Worm (Caenorhabditis elegans): ENCODE results near the gene VZK822L.2.

Gene VZK822L.2

DNA sequence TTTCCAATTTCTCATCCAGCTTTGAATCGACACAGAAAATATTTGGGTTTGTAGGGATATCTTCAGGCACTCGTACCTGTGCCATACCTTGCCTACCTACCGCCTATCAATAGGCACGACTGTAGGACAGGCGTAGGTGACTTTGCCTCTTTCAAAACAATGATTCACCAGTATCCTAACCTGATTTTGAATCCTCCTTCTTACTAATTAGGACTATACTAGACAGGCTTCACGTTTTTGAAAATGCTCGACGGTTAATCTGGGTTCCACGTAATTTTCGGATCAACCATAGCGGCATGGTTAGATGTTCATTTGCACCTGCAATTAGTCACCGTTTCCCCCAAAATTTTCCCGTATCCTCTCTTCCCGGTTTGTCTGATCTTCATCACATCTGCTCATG, 43.4 kb upstream of the VZK822L.2 start:
- peak; percentile 41 for TF ChIP-seq ceh-43 (GFP tag; optimal IDR thresholded peaks at IDR 0.05)
- no peak for TF ChIP-seq nhr-28 (tag; optimal IDR thresholded peaks at IDR 0.05)
- no peak for TF ChIP-seq hlh-1 (tag; optimal IDR thresholded peaks at IDR 0.05)

DNA sequence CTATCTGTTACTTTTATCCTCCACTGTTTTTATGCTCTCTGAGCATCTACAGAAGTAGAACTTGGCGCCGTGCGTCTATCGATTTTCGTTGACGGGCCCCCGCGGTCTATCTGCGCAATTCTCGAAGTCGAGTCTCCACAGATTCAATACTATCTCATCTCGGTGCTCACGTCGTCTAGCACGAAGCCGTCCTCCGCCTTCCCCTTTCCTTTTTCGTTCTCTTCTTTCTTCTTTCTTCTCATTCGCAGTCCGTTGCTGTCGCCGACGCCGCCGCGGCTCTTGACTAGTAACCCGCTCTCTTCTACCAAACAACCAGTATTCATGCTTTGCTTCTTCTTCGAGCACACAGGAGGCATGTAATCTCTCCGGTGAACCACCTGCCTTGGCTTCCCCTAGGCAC, 40.7 kb upstream of the VZK822L.2 start:
- no peak for TF ChIP-seq lsy-2 (tag; optimal IDR thresholded peaks at IDR 0.05)
- no peak for TF ChIP-seq unc-120 (tag; optimal IDR thresholded peaks at IDR 0.05; ENCODE audit: poor library complexity, severe bottlenecking)
- TF ChIP-seq ces-1 (GFP tag; optimal IDR thresholded peaks at IDR 0.05): peak; percentile 42
- peak; percentile 4 for TF ChIP-seq mep-1 (tag; optimal IDR thresholded peaks at IDR 0.05)
- TF ChIP-seq ham-2 (GFP tag; optimal IDR thresholded peaks at IDR 0.05): no peak
- TF ChIP-seq ceh-43 (GFP tag; optimal IDR thresholded peaks at IDR 0.05): no peak
- no peak for TF ChIP-seq lin-13 (tag; optimal IDR thresholded peaks at IDR 0.05)
- peak; percentile 47 for TF ChIP-seq cnd-1 (tag; optimal IDR thresholded peaks at IDR 0.05)
- no peak for TF ChIP-seq zip-8 (tag; optimal IDR thresholded peaks at IDR 0.05)
- no peak for TF ChIP-seq mab-5 (tag; optimal IDR thresholded peaks at IDR 0.05)
- TF ChIP-seq lin-32 (GFP tag; optimal IDR thresholded peaks at IDR 0.05): peak; percentile 41

DNA sequence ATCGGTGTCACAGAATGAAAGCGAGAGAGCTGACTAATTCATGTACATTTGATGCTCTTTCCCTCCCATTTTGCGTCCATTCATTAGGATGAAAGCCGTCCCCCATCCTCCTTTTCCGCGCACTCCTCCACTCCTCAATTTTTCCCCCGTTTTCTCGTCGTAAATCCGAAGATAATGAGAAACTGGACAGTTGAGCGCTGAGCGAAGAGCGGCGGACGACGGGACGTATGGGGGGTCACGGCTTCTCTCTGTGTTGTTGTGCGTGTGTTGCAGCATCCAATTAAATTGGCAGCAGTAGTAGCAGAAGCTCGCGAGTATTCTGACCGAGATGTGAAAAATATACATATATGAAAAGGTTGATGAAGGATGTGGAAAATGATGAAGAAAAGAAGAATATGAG, 39.9 kb upstream of the VZK822L.2 start:
- TF ChIP-seq sptf-1 (tag; optimal IDR thresholded peaks at IDR 0.05) (peak; percentile 4), ces-1 (GFP tag; optimal IDR thresholded peaks at IDR 0.05) (peak; percentile 58), tbx-8 (GFP tag; optimal IDR thresholded peaks at IDR 0.05) (no peak)

ce11 chrIV:11877674-11878073, 34.1 kb upstream of the VZK822L.2 start, which contains the start of gene pph-2:
Gene pph-2 (minus strand): TSS chrIV:11877774.
- TF ChIP-seq cnd-1 (tag; optimal IDR thresholded peaks at IDR 0.05): no peak
- no peak for TF ChIP-seq hlh-1 (tag; optimal IDR thresholded peaks at IDR 0.05)
- TF ChIP-seq nhr-76 (tag; optimal IDR thresholded peaks at IDR 0.05): no peak
- TF ChIP-seq ces-1 (GFP tag; optimal IDR thresholded peaks at IDR 0.05): no peak
- TF ChIP-seq nhr-12 (tag; optimal IDR thresholded peaks at IDR 0.05): no peak
- TF ChIP-seq snpc-4 (tag; optimal IDR thresholded peaks at IDR 0.05): no peak
- no peak for TF ChIP-seq tbx-8 (GFP tag; optimal IDR thresholded peaks at IDR 0.05)
- TF ChIP-seq unc-39 (tag; optimal IDR thresholded peaks at IDR 0.05): no peak
- no peak for TF ChIP-seq ham-2 (GFP tag; optimal IDR thresholded peaks at IDR 0.05)
- no peak for TF ChIP-seq zip-8 (tag; optimal IDR thresholded peaks at IDR 0.05)
- no peak for TF ChIP-seq mep-1 (tag; optimal IDR thresholded peaks at IDR 0.05)
- TF ChIP-seq M03D4.4 (tag; optimal IDR thresholded peaks at IDR 0.05): no peak

DNA sequence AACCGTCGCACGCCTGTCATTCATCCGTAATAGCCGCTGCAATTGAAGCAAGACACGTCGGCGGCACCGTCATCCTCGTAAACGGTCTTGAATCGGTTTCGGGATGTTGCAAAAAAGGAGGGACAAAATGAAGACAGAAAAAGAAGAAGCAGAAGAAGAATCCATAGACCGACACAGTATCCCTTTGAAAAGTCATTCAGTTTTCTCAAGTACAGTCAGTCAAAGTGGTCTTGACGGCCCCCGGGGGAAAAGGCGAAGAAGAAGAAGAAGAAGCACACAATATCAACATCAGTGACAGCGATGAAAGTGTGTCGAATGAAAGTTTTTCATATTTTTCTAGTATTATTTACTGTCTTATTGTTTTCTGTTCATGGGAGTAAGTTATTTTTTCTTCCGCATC, 33.6 kb upstream of the VZK822L.2 start, which contains the start of gene cutl-27:
Gene cutl-27 (plus strand): TSS at position 301 of the 400 bp plus-strand sequence.
- TF ChIP-seq unc-62 (GFP tag; optimal IDR thresholded peaks at IDR 0.05): no peak
- no peak for TF ChIP-seq nhr-28 (tag; optimal IDR thresholded peaks at IDR 0.05)
- no peak for TF ChIP-seq lsy-2 (tag; optimal IDR thresholded peaks at IDR 0.05)
- TF ChIP-seq elt-3 (tag; optimal IDR thresholded peaks at IDR 0.05): no peak
- TF ChIP-seq ztf-11 (tag; optimal IDR thresholded peaks at IDR 0.05): no peak
- no peak for TF ChIP-seq flh-1 (GFP tag; optimal IDR thresholded peaks at IDR 0.05)
- TF ChIP-seq elt-1 (tag; optimal IDR thresholded peaks at IDR 0.05; ENCODE audit: borderline replicate concordance, insufficient read depth): no peak
- TF ChIP-seq ceh-39 (tag; optimal IDR thresholded peaks at IDR 0.05): no peak
- TF ChIP-seq bed-3 (GFP tag; optimal IDR thresholded peaks at IDR 0.05): no peak
- no peak for TF ChIP-seq mep-1 (tag; optimal IDR thresholded peaks at IDR 0.05)
- no peak for TF ChIP-seq ceh-83 (GFP tag; optimal IDR thresholded peaks at IDR 0.05)
- no peak for TF ChIP-seq drap-1 (GFP tag; optimal IDR thresholded peaks at IDR 0.05)
- TF ChIP-seq lin-32 (GFP tag; optimal IDR thresholded peaks at IDR 0.05): no peak
- TF ChIP-seq cnd-1 (tag; optimal IDR thresholded peaks at IDR 0.05): no peak
- TF ChIP-seq mls-2 (tag; optimal IDR thresholded peaks at IDR 0.05): no peak
- no peak for TF ChIP-seq hlh-1 (tag; optimal IDR thresholded peaks at IDR 0.05)
- TF ChIP-seq unc-39 (tag; optimal IDR thresholded peaks at IDR 0.05): no peak
- TF ChIP-seq mab-5 (tag; optimal IDR thresholded peaks at IDR 0.05): no peak

DNA sequence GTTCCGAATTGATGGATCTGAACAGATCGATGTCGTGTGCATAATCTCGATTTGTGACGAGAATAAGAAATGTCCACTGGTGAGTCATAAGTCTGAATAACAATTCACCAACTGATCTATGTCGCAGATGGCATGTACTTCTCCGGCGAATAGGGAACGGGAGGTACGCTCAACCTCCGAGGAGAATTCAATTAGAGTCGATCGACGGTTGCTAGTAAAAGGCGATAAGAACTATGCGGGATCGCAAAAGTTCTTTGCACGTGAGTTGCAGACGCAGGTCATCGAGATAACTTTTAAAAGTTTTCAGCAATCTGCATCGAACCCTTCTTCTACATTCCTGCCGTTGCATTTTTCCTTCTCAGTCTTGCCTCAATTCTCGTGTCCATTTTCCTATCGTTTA, 29.3 kb upstream of the VZK822L.2 start:
- no peak for TF ChIP-seq ham-2 (GFP tag; optimal IDR thresholded peaks at IDR 0.05)
- no peak for TF ChIP-seq nhr-76 (tag; optimal IDR thresholded peaks at IDR 0.05)
- no peak for TF ChIP-seq lsy-2 (tag; optimal IDR thresholded peaks at IDR 0.05)
